Worm (Caenorhabditis elegans) whole organism, L4 larva: ENCODE data around the gene hil-3.
A peak's percentile ranks its signal among the peaks of the same experiment; 100 is the strongest.

Source experiments
- F10B5.3 ChIP-seq: sonication (generic microtip); optimal IDR thresholded peaks from 2 replicates; lab custom pipeline; 2016; ENCODE audit warnings: mild to moderate bottlenecking, missing genetic modification characterization, missing compliant biosample characterization
- F26F4.8 ChIP-seq: fragments of 200-800 bp; sonication (Bioruptor generic); conservative IDR thresholded peaks from 2 replicates; pipeline ENCODE4 v1.3.6; 2022; ENCODE audit warnings: missing genetic modification characterization, missing compliant biosample characterization
- F49E8.2 ChIP-seq: sonication (generic microtip); optimal IDR thresholded peaks from 2 replicates; lab custom pipeline; 2016; ENCODE audit warnings: missing compliant biosample characterization, mild to moderate bottlenecking, missing genetic modification characterization, borderline replicate concordance
- T20F7.1 ChIP-seq: fragments of 200-800 bp; sonication (Bioruptor generic); optimal IDR thresholded peaks from 2 replicates; lab custom pipeline; 2018; ENCODE audit warnings: mild to moderate bottlenecking, missing genetic modification characterization, missing compliant biosample characterization
- Y48G9A.11 ChIP-seq: fragments of 200-800 bp; sonication (Bioruptor generic); IDR thresholded peaks from 2 replicates; pipeline ENCODE4 v1.3.6; 2022; ENCODE audit warnings: missing genetic modification reagents, missing genetic modification characterization, missing compliant biosample characterization
- Y5F2A.4 ChIP-seq: fragments of 200-800 bp; sonication (Bioruptor generic); optimal IDR thresholded peaks from 2 replicates; lab custom pipeline; 2018; ENCODE audit warnings: mild to moderate bottlenecking, missing genetic modification characterization, missing compliant biosample characterization
- ceh-44 ChIP-seq: fragments of 200-800 bp; sonication (Bioruptor generic); IDR thresholded peaks from 2 replicates; pipeline ENCODE4 v1.3.6; 2022; ENCODE audit warnings: missing genetic modification reagents, missing genetic modification characterization, missing compliant biosample characterization
- daf-16 ChIP-seq, 3 experiments: sonication (generic microtip); optimal IDR thresholded peaks; 2 replicates each; lab custom pipeline; 2016 to 2017; ENCODE audit warnings: missing genetic modification characterization in 3 of 3, missing genetic modification reagents in 3 of 3, mild to moderate bottlenecking in 2 of 3, missing compliant biosample characterization in 2 of 3, missing biosample characterization in 1 of 3, moderate library complexity in 1 of 3
- daf-19 ChIP-seq: fragments of 200-800 bp; sonication (Bioruptor generic); conservative IDR thresholded peaks from 2 replicates; pipeline ENCODE4 v1.3.6; 2022; ENCODE audit warnings: missing genetic modification characterization, missing compliant biosample characterization
- daf-8 ChIP-seq: fragments of 200-800 bp; sonication (Bioruptor generic); IDR thresholded peaks from 2 replicates; pipeline ENCODE4 v1.3.6; 2022; ENCODE audit warnings: missing genetic modification characterization, missing compliant biosample characterization
- dmd-8 ChIP-seq: fragments of 200-800 bp; sonication (Bioruptor generic); IDR thresholded peaks from 2 replicates; pipeline ENCODE4 v1.3.6; 2022; ENCODE audit warnings: missing genetic modification characterization, missing compliant biosample characterization
- dmd-9 ChIP-seq: fragments of 200-800 bp; sonication (Bioruptor generic); IDR thresholded peaks from 2 replicates; pipeline ENCODE4 v1.3.6; 2022; ENCODE audit warnings: missing genetic modification reagents, missing genetic modification characterization, missing compliant biosample characterization
- dpl-1 ChIP-seq: fragments of 150-350 bp; optimal IDR thresholded peaks from 2 replicates; lab custom pipeline; 2014; ENCODE audit warnings: missing biosample characterization, missing genetic modification reagents, missing genetic modification characterization
- egl-27 ChIP-seq: sonication (generic microtip); optimal IDR thresholded peaks from 3 replicates; lab custom pipeline; 2017; ENCODE audit warnings: missing biosample characterization, missing genetic modification reagents, missing genetic modification characterization
- egl-43 ChIP-seq: fragments of 200-800 bp; sonication (Bioruptor generic); IDR thresholded peaks from 2 replicates; pipeline ENCODE4 v1.3.6; 2022; ENCODE audit warnings: missing genetic modification reagents, missing genetic modification characterization, missing compliant biosample characterization
- fos-1 ChIP-seq: fragments of 150-350 bp; optimal IDR thresholded peaks from 2 replicates; lab custom pipeline; 2014; ENCODE audit warnings: missing biosample characterization, missing genetic modification characterization
- hif-1 ChIP-seq, 2 experiments: sonication (generic microtip); optimal IDR thresholded peaks; 2 replicates each; lab custom pipeline; 2016 to 2017; ENCODE audit warnings: missing compliant biosample characterization in 2 of 2, missing genetic modification characterization in 2 of 2, missing genetic modification reagents in 2 of 2, missing genotype in 2 of 2, mild to moderate bottlenecking in 1 of 2
- hlh-11 ChIP-seq: fragments of 200-800 bp; sonication (Bioruptor generic); optimal IDR thresholded peaks from 2 replicates; lab custom pipeline; 2018; ENCODE audit warnings: mild to moderate bottlenecking, missing genetic modification characterization, missing compliant biosample characterization
- lim-7 ChIP-seq: fragments of 200-800 bp; sonication (Bioruptor generic); IDR thresholded peaks from 2 replicates; pipeline ENCODE4 v1.3.6; 2022; ENCODE audit warnings: missing genetic modification characterization, missing compliant biosample characterization
- lin-29 ChIP-seq: fragments of 200-800 bp; sonication (Bioruptor generic); IDR thresholded peaks from 2 replicates; pipeline ENCODE4 v1.3.6; 2022; ENCODE audit warnings: missing genetic modification reagents, missing genetic modification characterization, missing compliant biosample characterization
- lin-39 ChIP-seq: fragments of 150-350 bp; optimal IDR thresholded peaks from 2 replicates; lab custom pipeline; 2014; ENCODE audit warnings: missing biosample characterization, missing genetic modification reagents, missing genetic modification characterization
- madf-5 ChIP-seq, 2 experiments: fragments of 200-800 bp; sonication (Bioruptor generic); IDR thresholded peaks; 2 replicates each; pipeline ENCODE4 v1.3.6; 2022; ENCODE audit warnings: missing compliant biosample characterization in 2 of 2, missing genetic modification characterization in 2 of 2
- madf-9 ChIP-seq: fragments of 200-800 bp; sonication (Bioruptor generic); conservative IDR thresholded peaks from 2 replicates; pipeline ENCODE4 v1.3.6; 2022; ENCODE audit warnings: missing genetic modification reagents, missing genetic modification characterization, missing compliant biosample characterization
- mep-1 ChIP-seq: fragments of 150-350 bp; sonication (generic microtip); optimal IDR thresholded peaks from 3 replicates; lab custom pipeline; 2014; ENCODE audit warnings: missing biosample characterization, missing genetic modification characterization
- mxl-2 ChIP-seq: fragments of 200-800 bp; sonication (Bioruptor generic); conservative IDR thresholded peaks from 2 replicates; pipeline ENCODE4 v1.3.6; 2022; ENCODE audit warnings: missing genetic modification reagents, missing genetic modification characterization, missing compliant biosample characterization
- mxl-3 ChIP-seq: fragments of 200-800 bp; sonication (Bioruptor generic); optimal IDR thresholded peaks from 2 replicates; lab custom pipeline; 2018; ENCODE audit warnings: mild to moderate bottlenecking, missing genetic modification characterization, missing compliant biosample characterization
- nhr-102 ChIP-seq: sonication (generic microtip); optimal IDR thresholded peaks from 2 replicates; lab custom pipeline; 2016; ENCODE audit warnings: mild to moderate bottlenecking, missing genetic modification characterization, moderate library complexity, missing compliant biosample characterization
- nhr-11 ChIP-seq: fragments of 150-350 bp; optimal IDR thresholded peaks from 2 replicates; lab custom pipeline; 2014; ENCODE audit warnings: missing biosample characterization, missing genetic modification characterization
- nhr-6 ChIP-seq: fragments of 150-350 bp; optimal IDR thresholded peaks from 2 replicates; lab custom pipeline; 2014; ENCODE audit warnings: missing biosample characterization, missing genetic modification characterization
- nhr-77 ChIP-seq: fragments of 150-350 bp; optimal IDR thresholded peaks from 2 replicates; lab custom pipeline; 2014; ENCODE audit warnings: missing biosample characterization, missing genetic modification characterization
- pha-4 ChIP-seq, 2 experiments: fragments of 150-350 bp in 1 of 2; fragments of 200-800 bp in 1 of 2; sonication (Bioruptor generic) in 1 of 2; IDR thresholded peaks in 1 of 2; optimal IDR thresholded peaks in 1 of 2; 2 replicates each; pipeline versions ENCODE4 v1.3.6 to Lab custom; 2014 to 2022; ENCODE audit warnings: missing genetic modification characterization in 2 of 2, missing genetic modification reagents in 2 of 2, missing biosample characterization in 1 of 2, missing compliant biosample characterization in 1 of 2
- pqm-1 ChIP-seq: sonication (generic microtip); optimal IDR thresholded peaks from 2 replicates; lab custom pipeline; 2017; ENCODE audit warnings: missing biosample characterization, missing genetic modification characterization
- sdz-12 ChIP-seq: fragments of 200-800 bp; sonication (Bioruptor generic); optimal IDR thresholded peaks from 2 replicates; lab custom pipeline; 2018; ENCODE audit warnings: mild to moderate bottlenecking, missing genetic modification characterization, missing compliant biosample characterization
- snpc-1.2 ChIP-seq: fragments of 200-800 bp; sonication (Bioruptor generic); IDR thresholded peaks from 2 replicates; pipeline ENCODE4 v1.3.6; 2022; ENCODE audit warnings: missing genetic modification reagents, missing genetic modification characterization, missing compliant biosample characterization
- snpc-4 ChIP-seq: fragments of 150-350 bp; optimal IDR thresholded peaks from 2 replicates; lab custom pipeline; 2014; ENCODE audit warnings: missing biosample characterization, missing genetic modification characterization
- spr-1 ChIP-seq: sonication (generic microtip); optimal IDR thresholded peaks from 2 replicates; lab custom pipeline; 2016; ENCODE audit warnings: mild to moderate bottlenecking, missing genetic modification characterization, missing compliant biosample characterization
- vab-7 ChIP-seq: fragments of 200-800 bp; sonication (Bioruptor generic); IDR thresholded peaks from 2 replicates; pipeline ENCODE4 v1.3.6; 2022; ENCODE audit warnings: missing genetic modification reagents, missing genetic modification characterization, missing compliant biosample characterization
- zfp-2 ChIP-seq: sonication (generic microtip); optimal IDR thresholded peaks from 2 replicates; lab custom pipeline; 2016; ENCODE audit warnings: mild to moderate bottlenecking, missing genetic modification characterization, missing compliant biosample characterization

Gene hil-3

DNA sequence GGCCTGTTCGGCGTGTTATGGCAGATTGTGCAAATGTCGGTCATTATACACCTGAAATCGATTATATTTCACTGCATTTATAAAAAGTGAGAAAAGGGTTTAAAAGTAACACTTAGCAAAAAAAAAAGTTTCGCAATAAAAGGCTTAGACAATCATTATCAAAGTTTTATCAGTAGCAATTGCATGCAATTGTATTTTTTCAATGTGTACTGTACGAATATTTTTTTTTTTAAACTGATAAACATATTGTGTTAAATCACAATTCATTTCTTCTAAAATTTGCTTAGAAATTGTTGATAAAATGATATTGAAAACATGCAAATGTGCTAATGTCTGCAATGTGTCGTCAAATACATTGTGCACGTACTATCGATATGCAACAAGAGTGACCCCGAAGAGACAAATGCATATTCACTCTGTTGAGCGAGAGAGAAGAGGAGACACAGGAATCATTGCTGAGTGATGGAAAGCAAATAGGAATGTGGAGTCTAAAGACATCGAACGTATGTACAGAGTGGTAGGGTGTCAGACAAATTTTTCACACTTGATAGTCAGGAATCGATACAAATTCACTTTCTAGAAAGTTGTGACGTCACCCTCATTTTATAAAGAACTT is 22.6 kb upstream of the hil-3 start, which contains the start of gene C02B8.6 (continued):
- TF ChIP-seq zfp-2 (tag; lab: Kevin White, UChicago) (no peak), hlh-11 (peak; percentile 68), F10B5.3 (tag; lab: Kevin White, UChicago) (no peak), mxl-3 (GFP tag; lab: Kevin White, UChicago) (no peak), sdz-12 (GFP tag; lab: Kevin White, UChicago) (no peak), nhr-77 (tag; lab: Kevin White, UChicago) (peak; percentile 50), nhr-11 (peak; percentile 12), nhr-102 (tag; lab: Kevin White, UChicago) (no peak), daf-16 (GFP tag; optimal IDR thresholded peaks at IDR 0.05; lab: Kevin White, UChicago) (peak in 1 of 2 experiments; percentile 3), daf-16 (tag; optimal IDR thresholded peaks at IDR 0.05; lab: Kevin White, UChicago) (peak; percentile 75), spr-1 (tag; lab: Kevin White, UChicago) (no peak)

DNA sequence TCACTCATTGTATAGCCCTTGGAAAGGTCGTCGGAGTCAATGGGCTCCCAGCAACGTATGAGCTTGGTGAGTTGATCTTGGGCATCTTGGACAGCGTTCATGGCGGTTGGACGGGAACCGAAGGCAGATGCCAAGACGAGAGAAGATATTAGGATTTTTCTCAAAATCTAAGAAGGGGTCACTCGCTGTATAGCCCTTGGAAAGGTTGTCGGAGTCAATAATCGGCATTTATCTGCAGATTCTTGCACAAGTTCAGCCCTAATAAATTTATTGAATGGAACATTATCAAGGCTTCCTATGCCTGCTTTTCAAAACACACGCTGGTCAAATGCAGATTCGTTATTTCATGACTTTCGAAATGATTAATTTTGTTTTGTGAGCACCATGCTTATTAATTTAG is 21.2 kb upstream of the hil-3 start, which contains the start of gene C02B8.7:
C02B8.7 (minus strand) TSS at position 101 of the 400 bp plus-strand sequence.
- no peak for TF ChIP-seq Y48G9A.11 (GFP tag; lab: Robert Waterston, UW)
- TF ChIP-seq zfp-2 (tag; lab: Kevin White, UChicago): no peak
- no peak for TF ChIP-seq egl-27 (tag; lab: Kevin White, UChicago)
- TF ChIP-seq daf-8 (GFP tag; lab: Robert Waterston, UW): no peak
- no peak for TF ChIP-seq Y5F2A.4 (GFP tag; lab: Kevin White, UChicago)
- no peak for TF ChIP-seq pha-4 (GFP tag; IDR thresholded peaks at IDR 0.05; lab: Robert Waterston, UW)
- no peak for TF ChIP-seq pha-4 (tag; optimal IDR thresholded peaks at IDR 0.05; lab: Kevin White, UChicago)
- TF ChIP-seq pqm-1 (tag; lab: Kevin White, UChicago): no peak

DNA sequence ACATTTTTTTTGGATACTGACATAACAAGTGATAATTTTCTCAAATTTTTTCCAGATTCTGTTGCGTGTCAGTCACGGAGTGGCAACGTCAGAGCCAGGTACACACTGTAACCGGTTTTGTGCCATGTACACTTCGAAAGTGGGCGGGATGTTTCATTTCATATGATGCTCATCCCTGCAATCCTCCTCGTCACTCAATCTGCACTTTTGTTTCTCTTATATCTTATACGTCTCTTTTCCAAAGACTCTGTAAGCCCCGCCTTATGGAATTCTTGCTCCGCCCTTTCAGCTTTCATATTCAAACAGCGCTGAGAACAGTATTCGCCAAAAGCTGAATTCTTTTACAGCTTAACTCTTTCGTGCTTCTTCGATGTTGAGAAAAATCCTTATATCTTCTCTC is 19.8 kb upstream of the hil-3 start, which contains the start of gene C02B8.3:
C02B8.3 (plus strand) TSS at position 301 of the 400 bp plus-strand sequence.
- TF ChIP-seq F49E8.2 (tag; lab: Kevin White, UChicago) (no peak), dpl-1 (GFP tag; lab: Kevin White, UChicago) (no peak), dmd-8 (GFP tag; lab: Robert Waterston, UW) (no peak), hif-1 (tag; optimal IDR thresholded peaks at IDR 0.05; lab: Kevin White, UChicago) (no peak), zfp-2 (tag; lab: Kevin White, UChicago) (no peak), ceh-44 (GFP tag; lab: Robert Waterston, UW) (no peak), dmd-9 (no peak), daf-16 (GFP tag; optimal IDR thresholded peaks at IDR 0.05; lab: Kevin White, UChicago) (no peak), daf-16 (tag; optimal IDR thresholded peaks at IDR 0.05; lab: Kevin White, UChicago) (no peak), egl-43 (GFP tag; lab: Robert Waterston, UW) (no peak), T20F7.1 (GFP tag; lab: Kevin White, UChicago) (no peak), mxl-2 (no peak), nhr-77 (tag; lab: Kevin White, UChicago) (no peak), mep-1 (no peak)

DNA sequence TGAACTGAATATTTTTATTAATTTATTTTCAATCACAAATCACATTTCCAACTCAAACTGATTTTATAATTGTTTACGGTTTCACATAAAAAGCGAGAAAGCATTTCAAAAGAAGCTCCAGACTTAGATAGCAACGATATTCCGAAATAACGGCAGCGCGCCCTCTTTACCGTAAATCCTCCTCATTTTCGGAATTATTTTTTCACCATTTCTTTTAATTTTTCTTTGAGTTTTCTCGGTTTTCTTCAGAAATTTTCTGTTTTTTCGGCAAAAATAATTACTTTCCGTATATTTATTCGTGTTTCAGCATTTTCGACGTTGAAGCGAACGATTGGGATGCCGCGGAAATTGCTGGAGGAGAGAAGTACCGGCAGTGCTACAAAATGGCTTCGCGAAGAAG is 11.6 kb upstream of the hil-3 start, which contains the start of gene C02B8.1:
C02B8.1 (plus strand) TSS at position 301 of the 400 bp plus-strand sequence.
- TF ChIP-seq Y48G9A.11 (GFP tag; lab: Robert Waterston, UW): 0 out of 2 replicates have a peak, but pooled peaks have one; percentile 16
- TF ChIP-seq F26F4.8 (GFP tag; lab: Robert Waterston, UW): no peak
- TF ChIP-seq pqm-1 (tag; lab: Kevin White, UChicago): no peak

DNA sequence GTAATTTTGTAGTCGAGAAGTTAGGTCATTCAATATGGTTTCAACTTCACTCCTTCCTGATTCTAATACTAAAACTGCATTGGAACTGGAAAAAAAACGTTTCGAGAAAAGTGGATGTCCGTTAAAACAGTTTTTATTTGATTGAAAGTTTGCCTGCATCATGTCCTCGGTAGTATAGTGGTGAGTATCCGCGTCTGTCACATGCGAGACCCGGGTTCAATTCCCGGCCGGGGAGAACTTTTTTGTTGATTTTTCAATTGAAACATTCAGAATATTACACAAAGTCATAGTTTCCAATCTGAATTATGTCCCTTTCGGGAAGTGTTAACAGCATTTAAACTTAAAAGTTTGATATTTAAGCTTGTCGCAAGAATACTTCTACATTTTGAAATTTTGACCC is 10.0 kb upstream of the hil-3 start:
- no peak for TF ChIP-seq snpc-4 (tag; lab: Kevin White, UChicago)
- TF ChIP-seq lim-7 (GFP tag; lab: Robert Waterston, UW): peak; percentile 71; the same call in 1 of the 2 replicates
- no peak for TF ChIP-seq nhr-6 (tag; lab: Kevin White, UChicago)
- TF ChIP-seq snpc-1.2: peak; percentile 74
- TF ChIP-seq vab-7: peak; percentile 60
- TF ChIP-seq Y48G9A.11 (GFP tag; lab: Robert Waterston, UW): peak; percentile 44; the same call in 1 of the 2 replicates
- 0 out of 2 replicates have a peak, but pooled peaks have one; percentile 15 for TF ChIP-seq madf-9 (GFP tag; lab: Robert Waterston, UW)
- no peak for TF ChIP-seq egl-27 (tag; lab: Kevin White, UChicago)
- TF ChIP-seq lin-39 (tag; lab: Kevin White, UChicago): no peak
- no peak for TF ChIP-seq dmd-8 (GFP tag; lab: Robert Waterston, UW)
- TF ChIP-seq lin-29 (GFP tag; lab: Robert Waterston, UW): no peak
- no peak for TF ChIP-seq spr-1 (tag; lab: Kevin White, UChicago)
- TF ChIP-seq fos-1 (tag; lab: Kevin White, UChicago): no peak
- 0 out of 4 replicates have a peak, but pooled peaks of 1 of the 2 experiments have one; percentile 31 for TF ChIP-seq madf-5 (GFP tag; IDR thresholded peaks at IDR 0.05; lab: Robert Waterston, UW)
- TF ChIP-seq pha-4 (GFP tag; IDR thresholded peaks at IDR 0.05; lab: Robert Waterston, UW): peak; percentile 23; the same call in 1 of the 2 replicates
- TF ChIP-seq pha-4 (tag; optimal IDR thresholded peaks at IDR 0.05; lab: Kevin White, UChicago): no peak
- 0 out of 2 replicates have a peak, but pooled peaks have one; percentile 48 for TF ChIP-seq daf-19 (GFP tag; lab: Robert Waterston, UW)
